Worm (Caenorhabditis elegans): ENCODE measurements around the gene B0244.16.

Gene B0244.16

ce11 chrIII:5750503-5750902 lies 9.7 kb downstream of the B0244.16 start:
- TF ChIP-seq mbf-1 (tag; optimal IDR thresholded peaks at IDR 0.05): no peak
- TF ChIP-seq C34F6.9 (tag; optimal IDR thresholded peaks at IDR 0.05): no peak
- no peak for TF ChIP-seq snpc-4 (tag; optimal IDR thresholded peaks at IDR 0.05)
- TF ChIP-seq blmp-1 (tag; optimal IDR thresholded peaks at IDR 0.05; ENCODE audit: insufficient read depth): no peak
- no peak for TF ChIP-seq nhr-77 (tag; optimal IDR thresholded peaks at IDR 0.05)
- TF ChIP-seq nhr-10 (tag; optimal IDR thresholded peaks at IDR 0.05): no peak
- no peak for TF ChIP-seq nhr-25 (tag; optimal IDR thresholded peaks at IDR 0.05)
- no peak for TF ChIP-seq F13H6.1 (tag; optimal IDR thresholded peaks at IDR 0.05)
- TF ChIP-seq unc-62 (GFP tag; optimal IDR thresholded peaks at IDR 0.05): no peak
- TF ChIP-seq aly-2 (tag; optimal IDR thresholded peaks at IDR 0.05): no peak
- no peak for TF ChIP-seq nhr-237 (tag; optimal IDR thresholded peaks at IDR 0.05)

DNA sequence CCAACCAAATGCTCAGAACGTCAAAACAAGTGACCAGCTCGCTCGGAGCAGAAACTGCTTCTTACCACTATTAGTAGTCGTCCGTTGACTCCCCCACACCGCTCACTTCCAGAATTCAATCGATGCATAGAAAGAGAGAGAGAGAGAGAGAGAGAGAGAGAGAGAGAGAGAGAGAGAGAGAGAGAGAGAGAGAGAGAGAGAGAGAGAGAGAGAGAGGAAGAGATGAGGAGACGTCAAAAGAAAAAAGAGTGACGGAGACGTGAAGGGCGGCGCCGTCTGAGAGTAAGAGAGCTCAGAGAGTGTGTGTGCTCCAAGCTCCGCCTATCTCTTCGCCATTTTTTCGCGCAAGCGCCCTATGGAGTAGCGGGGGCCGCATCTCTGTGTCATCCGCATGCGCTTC lies 14.4 kb downstream of the B0244.16 start, which contains the start of gene ida-1:
Gene ida-1, plus strand, starts transcription at position 336 of the 400 bp plus-strand sequence.
- TF ChIP-seq elt-1 (tag; optimal IDR thresholded peaks at IDR 0.05) (no peak), nhr-21 (tag; optimal IDR thresholded peaks at IDR 0.05) (peak; percentile 18), nhr-237 (tag; optimal IDR thresholded peaks at IDR 0.05) (no peak), lsy-2 (tag; optimal IDR thresholded peaks at IDR 0.05) (peak; percentile 6 to 64), C34F6.9 (tag; optimal IDR thresholded peaks at IDR 0.05) (peak; percentile 76), zag-1 (tag; optimal IDR thresholded peaks at IDR 0.05) (peak; percentile 47), nhr-77 (tag; optimal IDR thresholded peaks at IDR 0.05) (no peak), alr-1 (tag; optimal IDR thresholded peaks at IDR 0.05) (no peak), nhr-23 (tag; optimal IDR thresholded peaks at IDR 0.05) (no peak), mab-5 (tag; optimal IDR thresholded peaks at IDR 0.05) (peak; percentile 8), nhr-11 (tag; optimal IDR thresholded peaks at IDR 0.05) (no peak), sem-4 (tag; optimal IDR thresholded peaks at IDR 0.05) (no peak), gmeb-1 (tag; optimal IDR thresholded peaks at IDR 0.05) (no peak), unc-39 (tag; optimal IDR thresholded peaks at IDR 0.05) (no peak), snpc-4 (tag; optimal IDR thresholded peaks at IDR 0.05) (no peak), egl-27 (tag; optimal IDR thresholded peaks at IDR 0.05) (peak; percentile 14), peb-1 (tag; optimal IDR thresholded peaks at IDR 0.05) (no peak), crh-2 (tag; optimal IDR thresholded peaks at IDR 0.05) (peak; percentile 32), lin-11 (tag; optimal IDR thresholded peaks at IDR 0.05) (peak; percentile 8), skn-1 (tag; optimal IDR thresholded peaks at IDR 0.05) (no peak), nhr-129 (tag; optimal IDR thresholded peaks at IDR 0.05) (peak; percentile 37), ama-1 (optimal IDR thresholded peaks at IDR 0.05) (no peak), unc-55 (GFP tag; optimal IDR thresholded peaks at IDR 0.05) (peak; percentile 91)

DNA sequence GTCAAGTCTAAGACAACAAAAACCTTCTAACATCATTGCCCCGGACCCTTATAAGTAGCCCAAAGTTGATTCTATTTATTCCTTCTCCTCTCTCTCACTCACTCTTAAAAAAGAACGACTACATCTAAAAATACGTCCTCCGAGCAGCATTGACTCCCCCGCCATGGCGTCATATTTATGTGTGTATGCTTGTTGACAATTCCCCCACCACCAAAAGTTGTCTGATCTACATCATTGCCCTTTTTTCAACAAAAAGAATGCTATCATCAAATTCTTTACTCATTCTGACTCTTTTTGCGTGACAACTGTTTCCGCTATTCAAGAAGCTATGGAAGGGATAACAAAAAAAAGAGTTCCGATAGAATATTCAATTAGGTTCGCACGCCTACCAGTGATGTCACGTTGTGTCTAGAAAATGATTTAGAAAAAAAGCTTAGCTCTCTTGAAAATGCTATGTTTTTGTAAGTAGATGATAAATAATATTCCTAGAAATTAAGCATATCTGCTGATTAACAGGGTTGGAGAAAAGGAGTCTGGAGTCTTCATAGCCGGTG lies 16.8 kb downstream of the B0244.16 start:
- TF ChIP-seq dmd-4 (tag; optimal IDR thresholded peaks at IDR 0.05): no peak
- peak; percentile 19 for TF ChIP-seq C34F6.9 (tag; optimal IDR thresholded peaks at IDR 0.05)
- TF ChIP-seq nhr-10 (tag; optimal IDR thresholded peaks at IDR 0.05): no peak
- TF ChIP-seq sma-9 (GFP tag; optimal IDR thresholded peaks at IDR 0.05): peak; percentile 43
- no peak for TF ChIP-seq sma-9 (tag; optimal IDR thresholded peaks at IDR 0.05)
- no peak for TF ChIP-seq nhr-6 (tag; optimal IDR thresholded peaks at IDR 0.05)
- no peak for TF ChIP-seq ztf-4 (tag; optimal IDR thresholded peaks at IDR 0.05)
- peak; percentile 5 for TF ChIP-seq zag-1 (tag; optimal IDR thresholded peaks at IDR 0.05)
- peak; percentile 29 for TF ChIP-seq unc-55 (GFP tag; optimal IDR thresholded peaks at IDR 0.05)
- peak in 1 of 2 experiments; percentile 30 for TF ChIP-seq mdl-1 (tag; optimal IDR thresholded peaks at IDR 0.05)
- no peak for TF ChIP-seq ama-1 (optimal IDR thresholded peaks at IDR 0.05)
- no peak for TF ChIP-seq ztf-1 (GFP tag; conservative IDR thresholded peaks at IDR 0.05)
- TF ChIP-seq lsy-2 (tag; optimal IDR thresholded peaks at IDR 0.05): peak in 1 of 2 experiments; percentile 33
- TF ChIP-seq ceh-16 (tag; optimal IDR thresholded peaks at IDR 0.05): no peak
- TF ChIP-seq nhr-21 (tag; optimal IDR thresholded peaks at IDR 0.05): no peak

DNA sequence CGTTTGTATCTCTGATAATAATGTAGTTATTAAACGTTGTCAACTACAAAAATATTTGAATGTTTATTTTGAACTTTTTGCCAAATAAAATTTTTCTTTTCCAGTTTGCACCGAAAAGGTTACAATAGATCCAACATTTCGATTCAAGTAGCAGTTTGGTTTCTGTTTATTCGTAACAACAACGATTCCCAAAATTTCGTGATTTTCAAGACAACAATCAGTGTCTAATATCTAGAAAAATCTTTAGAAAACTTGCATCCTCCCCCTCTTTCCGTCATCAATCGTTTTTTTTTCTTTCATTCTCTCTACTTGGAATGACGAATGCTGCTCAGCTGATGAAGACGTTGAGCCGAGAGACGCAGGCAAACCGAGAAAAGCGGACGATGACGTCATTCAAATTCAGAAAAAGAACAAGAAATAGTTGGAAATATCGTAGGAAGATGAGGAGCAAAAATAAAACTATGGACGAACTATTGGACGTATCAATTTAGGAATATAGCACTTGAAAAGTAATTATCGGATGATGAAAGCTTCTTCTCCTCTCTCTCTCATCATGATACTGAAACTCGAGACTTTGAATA lies 17.8 kb downstream of the B0244.16 start:
- TF ChIP-seq dmd-4 (tag; optimal IDR thresholded peaks at IDR 0.05): no peak
- TF ChIP-seq nhr-129 (tag; optimal IDR thresholded peaks at IDR 0.05): peak; percentile 55
- TF ChIP-seq nhr-11 (tag; optimal IDR thresholded peaks at IDR 0.05): no peak
- TF ChIP-seq nhr-237 (tag; optimal IDR thresholded peaks at IDR 0.05): no peak
- peak; percentile 78 for TF ChIP-seq crh-2 (tag; optimal IDR thresholded peaks at IDR 0.05)
- no peak for TF ChIP-seq aly-2 (tag; optimal IDR thresholded peaks at IDR 0.05)
- no peak for TF ChIP-seq blmp-1 (tag; optimal IDR thresholded peaks at IDR 0.05; ENCODE audit: insufficient read depth)
- TF ChIP-seq nhr-25 (tag; optimal IDR thresholded peaks at IDR 0.05): no peak
- peak; percentile 75 for TF ChIP-seq zag-1 (tag; optimal IDR thresholded peaks at IDR 0.05)
- TF ChIP-seq ceh-16 (tag; optimal IDR thresholded peaks at IDR 0.05): no peak
- TF ChIP-seq C34F6.9 (tag; optimal IDR thresholded peaks at IDR 0.05): peak; percentile 88
- no peak for TF ChIP-seq snpc-4 (tag; optimal IDR thresholded peaks at IDR 0.05)
- peak; percentile 27 for TF ChIP-seq egl-27 (tag; optimal IDR thresholded peaks at IDR 0.05)
- TF ChIP-seq mab-5 (tag; optimal IDR thresholded peaks at IDR 0.05): no peak
- no peak for TF ChIP-seq alr-1 (tag; optimal IDR thresholded peaks at IDR 0.05)
- peak; percentile 35 for TF ChIP-seq F13H6.1 (tag; optimal IDR thresholded peaks at IDR 0.05)
- TF ChIP-seq ceh-82 (tag; optimal IDR thresholded peaks at IDR 0.05): no peak
- TF ChIP-seq lin-13 (GFP tag; optimal IDR thresholded peaks at IDR 0.05): peak; percentile 62
- TF ChIP-seq ZK546.5 (tag; optimal IDR thresholded peaks at IDR 0.05): no peak
- no peak for TF ChIP-seq nhr-10 (tag; optimal IDR thresholded peaks at IDR 0.05)
- peak; percentile 30 for TF ChIP-seq fos-1 (tag; optimal IDR thresholded peaks at IDR 0.05)
- no peak for TF ChIP-seq skn-1 (tag; optimal IDR thresholded peaks at IDR 0.05)
- peak in 1 of 2 experiments; percentile 81 for TF ChIP-seq lsy-2 (tag; optimal IDR thresholded peaks at IDR 0.05)
- TF ChIP-seq lin-39 (tag; optimal IDR thresholded peaks at IDR 0.05): no peak
- TF ChIP-seq mbf-1 (tag; optimal IDR thresholded peaks at IDR 0.05): no peak
- no peak for TF ChIP-seq sma-3 (GFP tag; optimal IDR thresholded peaks at IDR 0.05)
- peak; percentile 81 for TF ChIP-seq sma-9 (GFP tag; optimal IDR thresholded peaks at IDR 0.05)
- no peak for TF ChIP-seq sma-9 (tag; optimal IDR thresholded peaks at IDR 0.05)

Data from whole organism, L2 larva.